Fruit fly (Drosophila melanogaster): ENCODE data around the gene Rbsn-5.

DNA sequence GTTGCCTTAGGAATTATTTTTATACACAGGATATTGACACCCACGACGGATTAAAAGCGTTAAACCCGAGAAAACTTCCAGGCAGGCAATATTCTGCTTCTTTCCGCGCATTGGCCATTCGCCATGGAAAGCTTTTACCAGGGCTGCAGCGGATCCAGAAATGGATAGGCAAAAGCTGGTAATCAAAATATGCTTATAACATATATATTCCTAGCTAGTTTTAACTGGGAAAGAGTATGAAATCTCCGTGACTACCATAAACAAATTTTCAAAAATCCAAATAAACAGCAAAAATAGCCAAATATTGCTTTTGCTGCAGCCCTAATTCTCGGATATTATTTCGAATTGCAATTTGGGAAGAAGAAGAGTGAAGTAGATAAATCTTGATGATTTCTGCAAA is at the start of gene Rbsn-5, which contains the start of gene PAPLA1:
- TF ChIP-seq psq (optimal IDR thresholded peaks at IDR 0.05), result no peak
- no peak for TF ChIP-seq h (optimal IDR thresholded peaks at IDR 0.05)
- TF ChIP-seq ttk (optimal IDR thresholded peaks at IDR 0.05), result no peak
- TF ChIP-seq Myc (optimal IDR thresholded peaks at IDR 0.05), result no peak
- no peak for TF ChIP-seq insv (optimal IDR thresholded peaks at IDR 0.05)
- no peak for TF ChIP-seq Sin3A (optimal IDR thresholded peaks at IDR 0.05)

All from Kc167 (cell line).